Fruit fly (Drosophila melanogaster): Measurements from ENCODE around the gene CG43773.

The CG43773 gene

DNA sequence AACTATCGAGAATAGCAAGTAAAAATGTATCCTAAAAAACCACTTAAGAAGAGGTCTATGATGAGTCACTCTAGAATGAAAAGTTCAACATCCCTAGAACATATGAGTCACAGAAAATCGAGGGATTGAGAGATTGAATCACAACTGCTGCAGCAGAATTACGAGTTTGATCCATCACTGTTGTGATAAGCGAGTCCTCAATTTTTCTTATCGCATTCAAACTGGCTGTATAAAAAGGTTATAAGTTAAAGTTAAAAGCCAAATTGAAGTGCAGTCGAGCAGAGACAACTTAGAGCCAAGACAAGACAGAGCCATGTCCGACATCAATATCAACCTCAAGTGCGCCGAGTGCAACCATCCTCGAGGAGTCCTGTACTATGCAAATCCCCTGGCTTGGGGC, at the start of gene CG43773:
Gene CG43773 (plus strand): TSS at position 301 of the 400 bp plus-strand sequence.
- TF ChIP-seq Ets97D (GFP tag; optimal IDR thresholded peaks at IDR 0.05) (no peak), CG7357 (GFP tag; IDR thresholded peaks at IDR 0.05) (0 out of 3 replicates have a peak, but pooled peaks have one; percentile 7)

- no peak for TF ChIP-seq dmrt11E (tag; optimal IDR thresholded peaks at IDR 0.05)
- TF ChIP-seq Atf-2 (GFP tag; optimal IDR thresholded peaks at IDR 0.05): no peak
- no peak for TF ChIP-seq CG12236 (GFP tag; optimal IDR thresholded peaks at IDR 0.05)
- no peak for TF ChIP-seq Hr78 (GFP tag; optimal IDR thresholded peaks at IDR 0.05)
- TF ChIP-seq Dip3 (GFP tag; optimal IDR thresholded peaks at IDR 0.05): no peak
- TF ChIP-seq Eip74EF (GFP tag; optimal IDR thresholded peaks at IDR 0.05): no peak
- no peak for TF ChIP-seq sisA (GFP tag; IDR thresholded peaks at IDR 0.05)
- no peak for TF ChIP-seq Oaz (GFP tag; IDR thresholded peaks at IDR 0.05)
- no peak for TF ChIP-seq CG16815 (GFP tag; optimal IDR thresholded peaks at IDR 0.05)
- no peak for TF ChIP-seq crol (GFP tag; IDR thresholded peaks at IDR 0.05)
- TF ChIP-seq BtbVII (GFP tag; optimal IDR thresholded peaks at IDR 0.05): no peak
- peak; percentile 40 for TF ChIP-seq Abd-B (GFP tag; optimal IDR thresholded peaks at IDR 0.05)
- TF ChIP-seq knrl (GFP tag; IDR thresholded peaks at IDR 0.05; ENCODE audit: partially characterized antibody): peak; percentile 26; the same call in 1 of the 3 replicates
- no peak for TF ChIP-seq corto (GFP tag; optimal IDR thresholded peaks at IDR 0.05)
- TF ChIP-seq org-1 (GFP tag; optimal IDR thresholded peaks at IDR 0.05): no peak
- TF ChIP-seq tin (GFP tag; optimal IDR thresholded peaks at IDR 0.05): no peak
- peak; percentile 95 for TF ChIP-seq CG6654 (GFP tag; optimal IDR thresholded peaks at IDR 0.05)
- TF ChIP-seq cad (GFP tag; optimal IDR thresholded peaks at IDR 0.05): peak; percentile 88
- TF ChIP-seq CG6791 (GFP tag; IDR thresholded peaks at IDR 0.05; ENCODE audit: partially characterized antibody): 0 out of 3 replicates have a peak, but pooled peaks have one; percentile 6
- no peak for TF ChIP-seq ci (GFP tag; IDR thresholded peaks at IDR 0.05)
- TF ChIP-seq CG43689 (GFP tag; IDR thresholded peaks at IDR 0.05): no peak
- no peak for TF ChIP-seq Usf (GFP tag; optimal IDR thresholded peaks at IDR 0.05)
- no peak for TF ChIP-seq CG11504 (tag; optimal IDR thresholded peaks at IDR 0.05)
- no peak for TF ChIP-seq Camta (GFP tag; optimal IDR thresholded peaks at IDR 0.05)
- TF ChIP-seq Dref (GFP tag; IDR thresholded peaks at IDR 0.05): no peak
- TF ChIP-seq Nf-YA (GFP tag; IDR thresholded peaks at IDR 0.05): no peak
- TF ChIP-seq Hsf (GFP tag; optimal IDR thresholded peaks at IDR 0.05): no peak
These were observed 39.2 kb upstream of the CG43773 start for dm6 chr2L:3968325-3968724.

dm6 chr2L:3991638-3992037, 15.9 kb upstream of the CG43773 start, which contains the start of gene fred:
TSS of gene fred (minus strand) at chr2L:3991713.
- TF ChIP-seq CG10274 (GFP tag; optimal IDR thresholded peaks at IDR 0.05): no peak
- TF ChIP-seq ewg (GFP tag; optimal IDR thresholded peaks at IDR 0.05): peak; percentile 62
- 0 out of 4 replicates have a peak, but pooled peaks have one; percentile 11 for TF ChIP-seq chinmo (GFP tag; IDR thresholded peaks at IDR 0.05; ENCODE audit: partially characterized antibody)
- no peak for TF ChIP-seq dmrt11E (tag; optimal IDR thresholded peaks at IDR 0.05)
- TF ChIP-seq ab (GFP tag; optimal IDR thresholded peaks at IDR 0.05): no peak
- TF ChIP-seq CG5180 (GFP tag; optimal IDR thresholded peaks at IDR 0.05): peak; percentile 42
- peak; percentile 32 to 34 for TF ChIP-seq Trl (optimal IDR thresholded peaks at IDR 0.05)
- TF ChIP-seq Trl (GFP tag; optimal IDR thresholded peaks at IDR 0.05): no peak
- TF ChIP-seq H2.0 (GFP tag; IDR thresholded peaks at IDR 0.05): no peak
- TF ChIP-seq nau (GFP tag; optimal IDR thresholded peaks at IDR 0.05): no peak
- no peak for TF ChIP-seq Stat92E (GFP tag; optimal IDR thresholded peaks at IDR 0.05)
- peak; percentile 95 for TF ChIP-seq Deaf1 (tag; optimal IDR thresholded peaks at IDR 0.05)
- no peak for TF ChIP-seq Poxn (GFP tag; IDR thresholded peaks at IDR 0.05)
- TF ChIP-seq CG13123 (GFP tag; optimal IDR thresholded peaks at IDR 0.05): no peak
- peak; percentile 96 for TF ChIP-seq CG11504 (tag; optimal IDR thresholded peaks at IDR 0.05)
- TF ChIP-seq scrt (GFP tag; optimal IDR thresholded peaks at IDR 0.05): peak; percentile 1
- TF ChIP-seq sqz (GFP tag; optimal IDR thresholded peaks at IDR 0.05): no peak
- no peak for TF ChIP-seq CG10431 (GFP tag; optimal IDR thresholded peaks at IDR 0.05)
- peak; percentile 43 for TF ChIP-seq CG3163 (GFP tag; optimal IDR thresholded peaks at IDR 0.05)
- no peak for TF ChIP-seq CG13624 (GFP tag; optimal IDR thresholded peaks at IDR 0.05)

Data from whole organism, embryonic.